Worm (Caenorhabditis elegans) whole organism, L4 larva: ENCODE data around the gene madf-9.

Experiments used
- F37D6.2 ChIP-seq: sonication (generic microtip); optimal IDR thresholded peaks from 2 replicates; lab custom pipeline; 2016; ENCODE audit warnings: mild to moderate bottlenecking, missing genetic modification characterization, missing compliant biosample characterization
- R02D3.7 ChIP-seq: fragments of 150-350 bp; sonication (generic microtip); optimal IDR thresholded peaks from 3 replicates; lab custom pipeline; 2014; ENCODE audit warnings: missing biosample characterization, missing genetic modification characterization
- T26A8.4 ChIP-seq: fragments of 200-800 bp; sonication (Bioruptor generic); IDR thresholded peaks from 2 replicates; pipeline ENCODE4 v1.3.6; 2022; ENCODE audit warnings: missing genetic modification characterization, missing compliant biosample characterization
- Y105C5A.15 ChIP-seq: fragments of 200-800 bp; sonication (Bioruptor generic); IDR thresholded peaks from 2 replicates; pipeline ENCODE4 v1.3.6; 2022; ENCODE audit warnings: missing genetic modification characterization, missing compliant biosample characterization
- Y5F2A.4 ChIP-seq: fragments of 200-800 bp; sonication (Bioruptor generic); optimal IDR thresholded peaks from 2 replicates; lab custom pipeline; 2018; ENCODE audit warnings: mild to moderate bottlenecking, missing genetic modification characterization, missing compliant biosample characterization
- ZK337.2 ChIP-seq: fragments of 200-800 bp; sonication (Bioruptor generic); IDR thresholded peaks from 2 replicates; pipeline ENCODE4 v1.3.6; 2022; ENCODE audit warnings: missing genetic modification reagents, missing genetic modification characterization, missing compliant biosample characterization
- arid-1 ChIP-seq: fragments of 200-800 bp; sonication (Bioruptor generic); conservative IDR thresholded peaks from 2 replicates; pipeline ENCODE4 v1.3.6; 2022; ENCODE audit warnings: missing genetic modification reagents, missing genetic modification characterization, missing compliant biosample characterization
- ceh-20 ChIP-seq: fragments of 200-800 bp; sonication (Bioruptor generic); IDR thresholded peaks from 2 replicates; pipeline ENCODE4 v1.3.6; 2022; ENCODE audit warnings: missing genetic modification reagents, missing genetic modification characterization, missing compliant biosample characterization
- ceh-82 ChIP-seq: sonication (generic microtip); optimal IDR thresholded peaks from 2 replicates; lab custom pipeline; 2017; ENCODE audit warnings: missing biosample characterization, missing genetic modification characterization
- ces-1 ChIP-seq: fragments of 150-350 bp; sonication (generic microtip); optimal IDR thresholded peaks from 4 replicates; lab custom pipeline; 2014; ENCODE audit warnings: missing biosample characterization, missing genetic modification reagents, missing genetic modification characterization
- cey-2 ChIP-seq: sonication (generic microtip); optimal IDR thresholded peaks from 3 replicates; lab custom pipeline; 2017; ENCODE audit warnings: missing genetic modification characterization, mild to moderate bottlenecking, missing compliant biosample characterization, antibody characterized with exemption, borderline replicate concordance; ENCODE audit not compliant: insufficient read depth
- ctbp-1 ChIP-seq: fragments of 200-800 bp; sonication (Bioruptor generic); IDR thresholded peaks from 2 replicates; pipeline ENCODE4 v1.3.6; 2022; ENCODE audit warnings: missing genetic modification reagents, missing genetic modification characterization, missing compliant biosample characterization
- daf-16 ChIP-seq, 3 experiments: sonication (generic microtip); optimal IDR thresholded peaks; 2 replicates each; lab custom pipeline; 2016 to 2017; ENCODE audit warnings: missing genetic modification characterization in 3 of 3, missing genetic modification reagents in 3 of 3, mild to moderate bottlenecking in 2 of 3, missing compliant biosample characterization in 2 of 3, missing biosample characterization in 1 of 3, moderate library complexity in 1 of 3
- daf-8 ChIP-seq: fragments of 200-800 bp; sonication (Bioruptor generic); IDR thresholded peaks from 2 replicates; pipeline ENCODE4 v1.3.6; 2022; ENCODE audit warnings: missing genetic modification characterization, missing compliant biosample characterization
- dmd-6 ChIP-seq: fragments of 200-800 bp; sonication (Bioruptor generic); IDR thresholded peaks from 2 replicates; pipeline ENCODE4 v1.3.6; 2022; ENCODE audit warnings: missing genetic modification reagents, missing genetic modification characterization, missing compliant biosample characterization
- dmd-8 ChIP-seq: fragments of 200-800 bp; sonication (Bioruptor generic); IDR thresholded peaks from 2 replicates; pipeline ENCODE4 v1.3.6; 2022; ENCODE audit warnings: missing genetic modification characterization, missing compliant biosample characterization
- dmd-9 ChIP-seq: fragments of 200-800 bp; sonication (Bioruptor generic); IDR thresholded peaks from 2 replicates; pipeline ENCODE4 v1.3.6; 2022; ENCODE audit warnings: missing genetic modification reagents, missing genetic modification characterization, missing compliant biosample characterization
- dpl-1 ChIP-seq: fragments of 150-350 bp; optimal IDR thresholded peaks from 2 replicates; lab custom pipeline; 2014; ENCODE audit warnings: missing biosample characterization, missing genetic modification reagents, missing genetic modification characterization
- dve-1 ChIP-seq: sonication (generic microtip); optimal IDR thresholded peaks from 2 replicates; lab custom pipeline; 2017; ENCODE audit warnings: antibody characterized with exemption, mild to moderate bottlenecking, missing genetic modification characterization, missing compliant biosample characterization; ENCODE audit not compliant: insufficient read depth
- gei-8 ChIP-seq: fragments of 200-800 bp; sonication (Bioruptor generic); optimal IDR thresholded peaks from 2 replicates; lab custom pipeline; 2018; ENCODE audit warnings: mild to moderate bottlenecking, missing genetic modification characterization, missing compliant biosample characterization
- hif-1 ChIP-seq, 2 experiments: sonication (generic microtip); optimal IDR thresholded peaks; 2 replicates each; lab custom pipeline; 2016 to 2017; ENCODE audit warnings: missing compliant biosample characterization in 2 of 2, missing genetic modification characterization in 2 of 2, missing genetic modification reagents in 2 of 2, missing genotype in 2 of 2, mild to moderate bottlenecking in 1 of 2
- hlh-30 ChIP-seq: sonication (generic microtip); optimal IDR thresholded peaks from 2 replicates; lab custom pipeline; 2017; ENCODE audit warnings: antibody characterized with exemption, mild to moderate bottlenecking, missing genetic modification characterization, missing compliant biosample characterization; ENCODE audit not compliant: insufficient read depth
- hmg-1.1 ChIP-seq: fragments of 200-800 bp; sonication (Bioruptor generic); IDR thresholded peaks from 2 replicates; pipeline ENCODE4 v1.3.6; 2022; ENCODE audit warnings: missing genetic modification reagents, missing genetic modification characterization, missing compliant biosample characterization
- lim-7 ChIP-seq: fragments of 200-800 bp; sonication (Bioruptor generic); IDR thresholded peaks from 2 replicates; pipeline ENCODE4 v1.3.6; 2022; ENCODE audit warnings: missing genetic modification characterization, missing compliant biosample characterization
- lin-13 ChIP-seq: fragments of 150-350 bp; optimal IDR thresholded peaks from 2 replicates; lab custom pipeline; 2014; ENCODE audit warnings: missing biosample characterization, missing genetic modification reagents, missing genetic modification characterization
- lin-29 ChIP-seq: fragments of 200-800 bp; sonication (Bioruptor generic); IDR thresholded peaks from 2 replicates; pipeline ENCODE4 v1.3.6; 2022; ENCODE audit warnings: missing genetic modification reagents, missing genetic modification characterization, missing compliant biosample characterization
- lir-3 ChIP-seq: sonication (generic microtip); optimal IDR thresholded peaks from 2 replicates; lab custom pipeline; 2016; ENCODE audit warnings: mild to moderate bottlenecking, missing genetic modification characterization, missing compliant biosample characterization
- lsy-2 ChIP-seq, 2 experiments: fragments of 150-350 bp in 1 of 2; sonication (generic microtip) in 1 of 2; optimal IDR thresholded peaks; 2 replicates each; lab custom pipeline; 2014 to 2017; ENCODE audit warnings: missing biosample characterization in 2 of 2, missing genetic modification characterization in 2 of 2
- mep-1 ChIP-seq: fragments of 150-350 bp; sonication (generic microtip); optimal IDR thresholded peaks from 3 replicates; lab custom pipeline; 2014; ENCODE audit warnings: missing biosample characterization, missing genetic modification characterization
- mxl-3 ChIP-seq: fragments of 200-800 bp; sonication (Bioruptor generic); optimal IDR thresholded peaks from 2 replicates; lab custom pipeline; 2018; ENCODE audit warnings: mild to moderate bottlenecking, missing genetic modification characterization, missing compliant biosample characterization
- nhr-11 ChIP-seq: fragments of 150-350 bp; optimal IDR thresholded peaks from 2 replicates; lab custom pipeline; 2014; ENCODE audit warnings: missing biosample characterization, missing genetic modification characterization
- nhr-25 ChIP-seq: sonication (generic microtip); optimal IDR thresholded peaks from 2 replicates; lab custom pipeline; 2017; ENCODE audit warnings: missing genetic modification characterization, mild to moderate bottlenecking, missing compliant biosample characterization, antibody characterized with exemption, moderate library complexity, borderline replicate concordance; ENCODE audit not compliant: insufficient read depth
- nhr-28 ChIP-seq: fragments of 150-350 bp; optimal IDR thresholded peaks from 2 replicates; lab custom pipeline; 2014; ENCODE audit warnings: missing biosample characterization, missing genetic modification characterization
- nhr-41 ChIP-seq: fragments of 200-800 bp; sonication (Bioruptor generic); IDR thresholded peaks from 2 replicates; pipeline ENCODE4 v1.3.6; 2022; ENCODE audit warnings: missing genetic modification reagents, missing genetic modification characterization, missing compliant biosample characterization
- nhr-42 ChIP-seq: fragments of 200-800 bp; sonication (Bioruptor generic); IDR thresholded peaks from 2 replicates; pipeline ENCODE4 v1.3.6; 2022; ENCODE audit warnings: missing genetic modification characterization, missing compliant biosample characterization
- nhr-76 ChIP-seq: fragments of 150-350 bp; optimal IDR thresholded peaks from 2 replicates; lab custom pipeline; 2014; ENCODE audit warnings: missing biosample characterization, missing genetic modification characterization
- php-3 ChIP-seq: fragments of 200-800 bp; sonication (Bioruptor generic); IDR thresholded peaks from 2 replicates; pipeline ENCODE4 v1.3.6; 2022; ENCODE audit warnings: missing genetic modification reagents, missing genetic modification characterization, missing compliant biosample characterization
- pqm-1 ChIP-seq: sonication (generic microtip); optimal IDR thresholded peaks from 2 replicates; lab custom pipeline; 2017; ENCODE audit warnings: missing biosample characterization, missing genetic modification characterization
- rbr-2 ChIP-seq: sonication (generic microtip); optimal IDR thresholded peaks from 2 replicates; lab custom pipeline; 2016; ENCODE audit warnings: missing genotype, missing genetic modification characterization, missing compliant biosample characterization
- set-16 ChIP-seq: fragments of 200-800 bp; sonication (Bioruptor generic); IDR thresholded peaks from 2 replicates; pipeline ENCODE4 v1.3.6; 2022; ENCODE audit warnings: missing genetic modification reagents, missing genetic modification characterization, missing compliant biosample characterization
- snpc-1.2 ChIP-seq: fragments of 200-800 bp; sonication (Bioruptor generic); IDR thresholded peaks from 2 replicates; pipeline ENCODE4 v1.3.6; 2022; ENCODE audit warnings: missing genetic modification reagents, missing genetic modification characterization, missing compliant biosample characterization
- spr-1 ChIP-seq: sonication (generic microtip); optimal IDR thresholded peaks from 2 replicates; lab custom pipeline; 2016; ENCODE audit warnings: mild to moderate bottlenecking, missing genetic modification characterization, missing compliant biosample characterization
- spr-3 ChIP-seq: fragments of 200-800 bp; sonication (Bioruptor generic); optimal IDR thresholded peaks from 2 replicates; lab custom pipeline; 2018; ENCODE audit warnings: mild to moderate bottlenecking, missing genetic modification characterization, missing compliant biosample characterization
- unc-130 ChIP-seq: sonication (generic microtip); optimal IDR thresholded peaks from 2 replicates; lab custom pipeline; 2016; ENCODE audit warnings: missing genetic modification reagents, missing genetic modification characterization, missing compliant biosample characterization
- unc-39 ChIP-seq: sonication (generic microtip); optimal IDR thresholded peaks from 2 replicates; lab custom pipeline; 2017; ENCODE audit warnings: missing biosample characterization, missing genetic modification characterization
- unc-62 ChIP-seq, 3 experiments: fragments of 150-350 bp in 1 of 3; sonication (generic microtip); optimal IDR thresholded peaks in 2 of 3; peaks in 1 of 3; 1 replicate in 1 of 3; 2 replicates in 2 of 3; lab custom pipeline; 2014 to 2017; ENCODE audit warnings: missing biosample characterization in 3 of 3, missing genetic modification characterization in 3 of 3, missing genetic modification reagents in 3 of 3, missing genotype in 1 of 3
- zip-2 ChIP-seq: fragments of 150-350 bp; optimal IDR thresholded peaks from 2 replicates; lab custom pipeline; 2014; ENCODE audit warnings: missing biosample characterization, missing genetic modification characterization

Gene madf-9

ce11 chrIV:3647551-3647950, 10.7 kb downstream of the madf-9 start (continued):
- TF ChIP-seq ceh-82 (tag; lab: Kevin White, UChicago) (no peak), T26A8.4 (GFP tag; lab: Robert Waterston, UW) (no peak), nhr-76 (no peak), nhr-11 (tag; lab: Kevin White, UChicago) (peak; percentile 46), Y5F2A.4 (GFP tag; lab: Kevin White, UChicago) (no peak), ctbp-1 (GFP tag; lab: Robert Waterston, UW) (no peak), R02D3.7 (no peak), lin-13 (GFP tag; lab: Kevin White, UChicago) (no peak), lim-7 (GFP tag; lab: Robert Waterston, UW) (no peak), dmd-8 (GFP tag; lab: Robert Waterston, UW) (no peak), nhr-28 (no peak), lir-3 (tag; lab: Kevin White, UChicago) (no peak), unc-130 (GFP tag; lab: Kevin White, UChicago) (no peak), dmd-6 (GFP tag; lab: Robert Waterston, UW) (peak; percentile 36; the same call in 1 of the 2 replicates), zip-2 (no peak), dpl-1 (GFP tag; lab: Kevin White, UChicago) (no peak), hif-1 (tag; optimal IDR thresholded peaks at IDR 0.05; lab: Kevin White, UChicago) (peak; percentile 6 to 92), hmg-1.1 (no peak), F37D6.2 (no peak), set-16 (GFP tag; lab: Robert Waterston, UW) (no peak), ces-1 (GFP tag; lab: Kevin White, UChicago) (no peak), unc-62 (GFP tag; optimal IDR thresholded peaks at IDR 0.05 in 1 of 2; lab: Kevin White, UChicago) (peak in 1 of 2 experiments; percentile 36), unc-62 (tag; optimal IDR thresholded peaks at IDR 0.05; lab: Kevin White, UChicago) (no peak), Y105C5A.15 (GFP tag; lab: Robert Waterston, UW) (no peak), daf-16 (GFP tag; optimal IDR thresholded peaks at IDR 0.05; lab: Kevin White, UChicago) (peak in 1 of 2 experiments; percentile 86), daf-16 (tag; optimal IDR thresholded peaks at IDR 0.05; lab: Kevin White, UChicago) (peak; percentile 35), spr-3 (GFP tag; lab: Kevin White, UChicago) (no peak), dmd-9 (no peak), cey-2 (tag; lab: Kevin White, UChicago) (no peak), nhr-41 (GFP tag; lab: Robert Waterston, UW) (no peak), lin-29 (GFP tag; lab: Robert Waterston, UW) (no peak), gei-8 (GFP tag; lab: Kevin White, UChicago) (no peak), nhr-25 (tag; lab: Kevin White, UChicago) (no peak), nhr-42 (GFP tag; lab: Robert Waterston, UW) (no peak), rbr-2 (tag; lab: Kevin White, UChicago) (no peak)

DNA sequence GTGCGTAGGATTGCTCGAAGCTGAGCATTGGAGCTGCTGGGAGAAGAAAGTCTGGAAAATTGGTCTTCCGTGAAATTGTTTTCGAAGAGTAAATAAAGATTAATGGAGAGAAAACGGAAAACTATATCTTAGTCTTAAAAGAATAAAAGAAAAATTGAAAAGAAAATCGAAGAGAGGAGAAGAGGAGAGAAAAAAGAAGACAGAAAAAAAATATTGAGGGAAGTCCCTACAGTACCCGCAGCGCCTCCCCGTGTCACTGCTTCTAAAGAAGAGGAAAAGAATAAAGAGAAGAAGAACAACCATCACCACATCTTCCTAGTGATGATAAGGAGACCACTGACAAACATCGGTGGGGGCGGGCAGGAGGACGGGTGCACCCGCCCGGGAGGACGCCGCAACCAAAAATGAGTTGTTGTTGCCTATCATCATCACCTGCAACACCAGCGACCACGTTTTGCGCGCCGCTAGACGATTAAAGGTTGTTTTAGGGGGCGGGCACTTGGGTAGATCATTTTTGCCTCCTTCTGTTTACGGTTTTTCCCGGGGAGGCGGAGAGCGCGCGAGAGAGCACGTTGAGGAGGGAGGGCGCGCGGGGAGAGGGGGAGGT, 11.9 kb downstream of the madf-9 start, which contains the start of gene CC8.2:
CC8.2 (minus strand) TSS at position 51 of the 607 bp plus-strand sequence.
- TF ChIP-seq daf-8 (GFP tag; lab: Robert Waterston, UW) (no peak), ceh-20 (GFP tag; lab: Robert Waterston, UW) (peak; percentile 48; the same call in 1 of the 2 replicates), nhr-41 (GFP tag; lab: Robert Waterston, UW) (no peak), arid-1 (GFP tag; lab: Robert Waterston, UW) (0 out of 2 replicates have a peak, but pooled peaks have one; percentile 28), ZK337.2 (GFP tag; lab: Robert Waterston, UW) (0 out of 2 replicates have a peak, but pooled peaks have one; percentile 12), spr-1 (tag; lab: Kevin White, UChicago) (no peak), dpl-1 (GFP tag; lab: Kevin White, UChicago) (peak; percentile 19), pqm-1 (tag; lab: Kevin White, UChicago) (no peak), lsy-2 (tag; optimal IDR thresholded peaks at IDR 0.05; lab: Kevin White, UChicago) (peak in 1 of 2 experiments; percentile 23), snpc-1.2 (GFP tag; lab: Robert Waterston, UW) (0 out of 2 replicates have a peak, but pooled peaks have one; percentile 7), hlh-30 (peak; percentile 61), dve-1 (tag; lab: Kevin White, UChicago) (no peak), mep-1 (tag; lab: Kevin White, UChicago) (peak; percentile 6), php-3 (GFP tag; lab: Robert Waterston, UW) (peak; percentile 39; the same call in 1 of the 2 replicates), mxl-3 (GFP tag; lab: Kevin White, UChicago) (peak; percentile 91), unc-39 (tag; lab: Kevin White, UChicago) (no peak), daf-16 (GFP tag; optimal IDR thresholded peaks at IDR 0.05; lab: Kevin White, UChicago) (no peak), daf-16 (tag; optimal IDR thresholded peaks at IDR 0.05; lab: Kevin White, UChicago) (peak; percentile 91), unc-62 (GFP tag; optimal IDR thresholded peaks at IDR 0.05 in 1 of 2; lab: Kevin White, UChicago) (peak in 1 of 2 experiments; percentile 95), unc-62 (tag; optimal IDR thresholded peaks at IDR 0.05; lab: Kevin White, UChicago) (no peak)
